Fruit fly (Drosophila melanogaster): ENCODE measurements around the gene kz.

The kz gene

dm6 chrX:2222181-2222790 is 19.5 kb downstream of the kz start, which contains the start of gene Vinc (continued):
- TF ChIP-seq CG6163 (GFP tag; IDR thresholded peaks at IDR 0.05) (peak; percentile 84), Sox15 (GFP tag; optimal IDR thresholded peaks at IDR 0.05) (peak; percentile 67), Blimp-1 (GFP tag; optimal IDR thresholded peaks at IDR 0.05) (peak; percentile 71), CG6854 (GFP tag; optimal IDR thresholded peaks at IDR 0.05) (peak; percentile 80), Met (GFP tag; optimal IDR thresholded peaks at IDR 0.05) (peak; percentile 92), CG11762 (GFP tag; optimal IDR thresholded peaks at IDR 0.05; ENCODE audit: insufficient read depth) (peak; percentile 91), acj6 (GFP tag; optimal IDR thresholded peaks at IDR 0.05) (no peak), CG34406 (GFP tag; optimal IDR thresholded peaks at IDR 0.05) (peak; percentile 73), Eip78C (GFP tag) (peak; percentile 97)

- TF ChIP-seq CG32006 (GFP tag; optimal IDR thresholded peaks at IDR 0.05): no peak
- TF ChIP-seq Sox15 (GFP tag; optimal IDR thresholded peaks at IDR 0.05): no peak
- no peak for TF ChIP-seq CG6163 (GFP tag; IDR thresholded peaks at IDR 0.05)
- TF ChIP-seq Sox14 (GFP tag; optimal IDR thresholded peaks at IDR 0.05): no peak
- TF ChIP-seq achi (GFP tag; optimal IDR thresholded peaks at IDR 0.05): no peak
- no peak for TF ChIP-seq CG16779 (tag; optimal IDR thresholded peaks at IDR 0.05)
- TF ChIP-seq CG15336 (GFP tag; IDR thresholded peaks at IDR 0.05): no peak
These were observed 20.2 kb downstream of the kz start for dm6 chrX:2221598-2221997.

dm6 chrX:2219899-2220298 is 21.9 kb downstream of the kz start:
- no peak for TF ChIP-seq Ets21C (GFP tag; optimal IDR thresholded peaks at IDR 0.05)
- no peak for TF ChIP-seq CG34406 (GFP tag; optimal IDR thresholded peaks at IDR 0.05)
- peak; percentile 23 for TF ChIP-seq achi (GFP tag; optimal IDR thresholded peaks at IDR 0.05)
- peak; percentile 20 for TF ChIP-seq Lpt (GFP tag; optimal IDR thresholded peaks at IDR 0.05)
- no peak for TF ChIP-seq CG11902 (GFP tag; optimal IDR thresholded peaks at IDR 0.05)
- peak; percentile 6 for TF ChIP-seq CG6808 (GFP tag; optimal IDR thresholded peaks at IDR 0.05)
- TF ChIP-seq fd59A (GFP tag; optimal IDR thresholded peaks at IDR 0.05): no peak
- TF ChIP-seq Gug (GFP tag; IDR thresholded peaks at IDR 0.05): no peak
- TF ChIP-seq salr (GFP tag; optimal IDR thresholded peaks at IDR 0.05): peak in 1 of 2 experiments; percentile 2
- peak; percentile 5 for TF ChIP-seq CG10669 (GFP tag; optimal IDR thresholded peaks at IDR 0.05)
- peak; percentile 76 for TF ChIP-seq CG32006 (GFP tag; optimal IDR thresholded peaks at IDR 0.05)
- TF ChIP-seq CG1621 (tag; optimal IDR thresholded peaks at IDR 0.05): no peak
- TF ChIP-seq CG4318 (GFP tag; optimal IDR thresholded peaks at IDR 0.05): peak; percentile 55
- peak; percentile 15 for TF ChIP-seq esn (GFP tag; optimal IDR thresholded peaks at IDR 0.05)
- TF ChIP-seq ss (GFP tag; optimal IDR thresholded peaks at IDR 0.05): no peak
- peak; percentile 15 for TF ChIP-seq CG6276 (GFP tag; optimal IDR thresholded peaks at IDR 0.05)
- peak; percentile 9 for TF ChIP-seq CG10631 (GFP tag; optimal IDR thresholded peaks at IDR 0.05)
- peak; percentile 43 for TF ChIP-seq OdsH (GFP tag; optimal IDR thresholded peaks at IDR 0.05)
- peak; percentile 5 for TF ChIP-seq Ets96B (tag; optimal IDR thresholded peaks at IDR 0.05)
- peak; percentile 16 for TF ChIP-seq acj6 (GFP tag; optimal IDR thresholded peaks at IDR 0.05)
- TF ChIP-seq Sox14 (GFP tag; optimal IDR thresholded peaks at IDR 0.05): peak; percentile 3
- peak; percentile 45; the same call in 2 of the 3 replicates for TF ChIP-seq CG8119 (GFP tag; IDR thresholded peaks at IDR 0.05)
- no peak for TF ChIP-seq Sox102F (GFP tag; optimal IDR thresholded peaks at IDR 0.05)
- peak; percentile 58; the same call in 2 of the 3 replicates for TF ChIP-seq CG6163 (GFP tag; IDR thresholded peaks at IDR 0.05)
- peak; percentile 54; the same call in 2 of the 3 replicates for TF ChIP-seq eg (GFP tag; IDR thresholded peaks at IDR 0.05)
- peak; percentile 57 for TF ChIP-seq CG15336 (GFP tag; IDR thresholded peaks at IDR 0.05)
- peak; percentile 66 for TF ChIP-seq svp (GFP tag)
- TF ChIP-seq CG3919 (GFP tag; optimal IDR thresholded peaks at IDR 0.05): peak; percentile 38
- TF ChIP-seq Hr4 (GFP tag; optimal IDR thresholded peaks at IDR 0.05): peak; percentile 74
- peak; percentile 75 for TF ChIP-seq Eip78C (GFP tag)
- TF ChIP-seq CG3032 (tag; optimal IDR thresholded peaks at IDR 0.05): peak; percentile 12
